Fruit fly (Drosophila melanogaster) whole organism, embryonic: ENCODE data around the gene mRpL4.

Source experiments
- Adf1 ChIP-seq: fragments of 200-800 bp; sonication (Bioruptor generic); IDR thresholded peaks from 2 replicates; pipeline ENCODE4 v1.3.6; 2022; ENCODE audit warnings: missing biosample characterization, missing genetic modification characterization
- Asciz ChIP-seq: fragments of 200-800 bp; sonication (Bioruptor generic); optimal IDR thresholded peaks from 2 replicates; lab custom pipeline; 2017; ENCODE audit warnings: missing biosample characterization, mild to moderate bottlenecking, missing genetic modification characterization, missing genetic modification reagents
- CG10209 ChIP-seq: fragments of 200-800 bp; sonication (Bioruptor generic); optimal IDR thresholded peaks from 3 replicates; lab custom pipeline; 2017; ENCODE audit warnings: missing biosample characterization, mild to moderate bottlenecking, missing genetic modification characterization, missing genetic modification reagents
- CG10979 ChIP-seq: fragments of 200-800 bp; sonication (Bioruptor generic); optimal IDR thresholded peaks from 2 replicates; lab custom pipeline; 2018; ENCODE audit warnings: missing biosample characterization, mild to moderate bottlenecking, missing genetic modification characterization, moderate library complexity
- CG12299 ChIP-seq: fragments of 200-800 bp; sonication (Bioruptor generic); optimal IDR thresholded peaks from 2 replicates; lab custom pipeline; 2018; ENCODE audit warnings: missing biosample characterization, mild to moderate bottlenecking, missing genetic modification characterization
- CG13296 ChIP-seq: fragments of 200-800 bp; sonication (Bioruptor generic); optimal IDR thresholded peaks from 3 replicates; lab custom pipeline; 2018; ENCODE audit warnings: missing biosample characterization, mild to moderate bottlenecking, missing genetic modification characterization
- CG13424 ChIP-seq: fragments of 200-800 bp; sonication (Bioruptor generic); optimal IDR thresholded peaks from 2 replicates; lab custom pipeline; 2019; ENCODE audit warnings: missing biosample characterization, mild to moderate bottlenecking, missing genetic modification characterization, moderate library complexity
- CG14710 ChIP-seq: fragments of 200-800 bp; sonication (Bioruptor generic); optimal IDR thresholded peaks from 3 replicates; lab custom pipeline; 2019; ENCODE audit warnings: missing biosample characterization, mild to moderate bottlenecking, missing genetic modification characterization, moderate library complexity
- CG15514 ChIP-seq: fragments of 200-800 bp; sonication (Bioruptor generic); optimal IDR thresholded peaks from 3 replicates; lab custom pipeline; 2017; ENCODE audit warnings: missing biosample characterization, missing genetic modification characterization, mild to moderate bottlenecking, moderate library complexity, missing genetic modification reagents
- CG1792 ChIP-seq: fragments of 200-800 bp; sonication (Bioruptor generic); optimal IDR thresholded peaks from 2 replicates; lab custom pipeline; 2016; ENCODE audit warnings: missing biosample characterization, missing genetic modification characterization
- CG18262 ChIP-seq: fragments of 200-800 bp; optimal IDR thresholded peaks from 3 replicates; lab custom pipeline; 2019; ENCODE audit warnings: missing biosample characterization, mild to moderate bottlenecking, missing genetic modification characterization, moderate library complexity
- CG18619 ChIP-seq: fragments of 200-800 bp; sonication (Bioruptor generic); optimal IDR thresholded peaks from 3 replicates; lab custom pipeline; 2017; ENCODE audit warnings: missing biosample characterization, mild to moderate bottlenecking, missing genetic modification characterization
- CG34376 ChIP-seq: fragments of 200-800 bp; sonication (Bioruptor generic); optimal IDR thresholded peaks from 2 replicates; lab custom pipeline; 2018; ENCODE audit warnings: missing biosample characterization, mild to moderate bottlenecking, missing genetic modification characterization
- CG3995 ChIP-seq: fragments of 200-800 bp; sonication (Bioruptor generic); optimal IDR thresholded peaks from 3 replicates; lab custom pipeline; 2016; ENCODE audit warnings: missing biosample characterization, missing genetic modification characterization
- CG5180 ChIP-seq: fragments of 200-800 bp; sonication (Bioruptor generic); optimal IDR thresholded peaks from 3 replicates; lab custom pipeline; 2017; ENCODE audit warnings: missing biosample characterization, missing genetic modification characterization, mild to moderate bottlenecking, moderate library complexity, missing genetic modification reagents
- CG6654 ChIP-seq: fragments of 200-800 bp; sonication (Bioruptor generic); optimal IDR thresholded peaks from 2 replicates; lab custom pipeline; 2017; ENCODE audit warnings: missing biosample characterization, mild to moderate bottlenecking, missing genetic modification characterization
- CG7372 ChIP-seq: fragments of 200-800 bp; sonication (Bioruptor generic); IDR thresholded peaks from 2 replicates; pipeline ENCODE4 v1.3.6; 2022; ENCODE audit warnings: missing biosample characterization, missing genetic modification characterization
- CG7839 ChIP-seq: fragments of 200-800 bp; sonication (Bioruptor generic); optimal IDR thresholded peaks from 3 replicates; lab custom pipeline; 2018; ENCODE audit warnings: missing biosample characterization, mild to moderate bottlenecking, missing genetic modification characterization, moderate library complexity
- CG8290 ChIP-seq, 3 experiments: fragments of 200-800 bp; sonication (Bioruptor generic); optimal IDR thresholded peaks; 2 replicates each; lab custom pipeline; 2016 to 2019; ENCODE audit warnings: missing biosample characterization in 3 of 3, missing genetic modification characterization in 3 of 3, mild to moderate bottlenecking in 2 of 3, moderate library complexity in 1 of 3
- CG8765 ChIP-seq: fragments of 200-800 bp; sonication (Bioruptor generic); IDR thresholded peaks from 2 replicates; pipeline ENCODE4 v1.3.6; 2022; ENCODE audit warnings: missing biosample characterization, missing genetic modification characterization
- CG8924 ChIP-seq: fragments of 200-800 bp; optimal IDR thresholded peaks from 3 replicates; lab custom pipeline; 2019; ENCODE audit warnings: missing biosample characterization, mild to moderate bottlenecking, missing genetic modification characterization, moderate library complexity
- Chrac-16 ChIP-seq: fragments of 200-800 bp; sonication (Bioruptor generic); optimal IDR thresholded peaks from 3 replicates; lab custom pipeline; 2016; ENCODE audit warnings: missing biosample characterization, missing genetic modification characterization
- D19B ChIP-seq: fragments of 200-800 bp; sonication (Bioruptor generic); optimal IDR thresholded peaks from 2 replicates; lab custom pipeline; 2017; ENCODE audit warnings: missing biosample characterization, mild to moderate bottlenecking, missing genetic modification characterization
- Dll ChIP-seq: fragments of 200-800 bp; sonication (Bioruptor generic); IDR thresholded peaks from 4 replicates; pipeline ENCODE4 v1.3.6; 2022; ENCODE audit warnings: missing biosample characterization, missing genetic modification characterization; ENCODE audit not compliant: partially characterized antibody
- Fer3 ChIP-seq: fragments of 200-800 bp; sonication (Bioruptor generic); optimal IDR thresholded peaks from 2 replicates; lab custom pipeline; 2018; ENCODE audit warnings: missing biosample characterization, mild to moderate bottlenecking, missing genetic modification characterization, moderate library complexity
- H15 ChIP-seq: fragments of 200-800 bp; sonication (Bioruptor generic); IDR thresholded peaks from 3 replicates; pipeline ENCODE4 v1.3.6; 2022; ENCODE audit warnings: missing biosample characterization, missing genetic modification characterization
- HLH54F ChIP-seq: fragments of 200-800 bp; sonication (Bioruptor generic); optimal IDR thresholded peaks from 3 replicates; lab custom pipeline; 2016; ENCODE audit warnings: missing biosample characterization, missing genetic modification characterization
- Hr3 ChIP-seq: fragments of 200-800 bp; sonication (Bioruptor generic); optimal IDR thresholded peaks from 3 replicates; lab custom pipeline; 2016; ENCODE audit warnings: missing biosample characterization, missing genetic modification characterization
- Hr78 ChIP-seq, 2 experiments: fragments of 200-800 bp in 1 of 2; fragments of >200 bp in 1 of 2; sonication (Bioruptor generic) in 1 of 2; optimal IDR thresholded peaks; 2 replicates each; lab custom pipeline; 2017 to 2019; ENCODE audit warnings: missing biosample characterization in 2 of 2, missing genetic modification characterization in 2 of 2, mild to moderate bottlenecking in 1 of 2, moderate library complexity in 1 of 2
- MBD-R2 ChIP-seq: fragments of 200-800 bp; sonication (Bioruptor generic); IDR thresholded peaks from 2 replicates; pipeline ENCODE4 v1.3.6; 2022; ENCODE audit warnings: missing biosample characterization, missing genetic modification characterization
- Max ChIP-seq: fragments of 200-800 bp; sonication (Bioruptor generic); optimal IDR thresholded peaks from 2 replicates; lab custom pipeline; 2016; ENCODE audit warnings: missing biosample characterization, mild to moderate bottlenecking, missing genetic modification characterization
- Nf-YC ChIP-seq: fragments of 200-800 bp; optimal IDR thresholded peaks from 3 replicates; lab custom pipeline; 2019; ENCODE audit warnings: missing biosample characterization, mild to moderate bottlenecking, missing genetic modification characterization, moderate library complexity
- PHDP ChIP-seq: fragments of 200-800 bp; sonication (Bioruptor generic); optimal IDR thresholded peaks from 3 replicates; lab custom pipeline; 2018; ENCODE audit warnings: missing biosample characterization, mild to moderate bottlenecking, missing genetic modification characterization, moderate library complexity
- Sry-δ ChIP-seq: fragments of 200-800 bp; sonication (Bioruptor generic); optimal IDR thresholded peaks from 2 replicates; lab custom pipeline; 2016; ENCODE audit warnings: missing biosample characterization, missing genetic modification characterization
- ara ChIP-seq: fragments of 200-800 bp; sonication (Bioruptor generic); IDR thresholded peaks from 2 replicates; pipeline ENCODE4 v1.3.6; 2022; ENCODE audit warnings: missing biosample characterization, missing genetic modification characterization
- dysf ChIP-seq: fragments of 200-800 bp; sonication (Bioruptor generic); IDR thresholded peaks from 3 replicates; pipeline ENCODE4 v1.3.6; 2022; ENCODE audit warnings: missing biosample characterization, missing genetic modification characterization
- fd96Cb ChIP-seq: fragments of 200-800 bp; sonication (Bioruptor generic); optimal IDR thresholded peaks from 2 replicates; lab custom pipeline; 2018; ENCODE audit warnings: missing biosample characterization, mild to moderate bottlenecking, missing genetic modification characterization, moderate library complexity
- fu2 ChIP-seq: fragments of 200-800 bp; sonication (Bioruptor generic); optimal IDR thresholded peaks from 2 replicates; lab custom pipeline; 2016; ENCODE audit warnings: missing biosample characterization, missing genetic modification characterization
- gcm ChIP-seq: fragments of 200-800 bp; sonication (Bioruptor generic); optimal IDR thresholded peaks from 2 replicates; lab custom pipeline; 2019; ENCODE audit warnings: missing biosample characterization, mild to moderate bottlenecking, missing genetic modification characterization, moderate library complexity
- gfzf ChIP-seq: fragments of 200-800 bp; sonication (Bioruptor generic); optimal IDR thresholded peaks from 2 replicates; lab custom pipeline; 2016; ENCODE audit warnings: missing biosample characterization, mild to moderate bottlenecking, missing genetic modification characterization, moderate library complexity
- her ChIP-seq: fragments of 200-800 bp; sonication (Bioruptor generic); optimal IDR thresholded peaks from 2 replicates; lab custom pipeline; 2016; ENCODE audit warnings: missing biosample characterization, missing genetic modification characterization
- jigr1 ChIP-seq: fragments of 200-800 bp; sonication (Bioruptor generic); IDR thresholded peaks from 3 replicates; pipeline ENCODE4 v1.3.6; 2022; ENCODE audit warnings: missing biosample characterization, missing genetic modification characterization
- kay ChIP-seq: fragments of 200-800 bp; sonication (Bioruptor generic); optimal IDR thresholded peaks from 2 replicates; lab custom pipeline; 2016; ENCODE audit warnings: missing biosample characterization, missing genetic modification characterization
- knrl ChIP-seq: fragments of 200-800 bp; sonication (Bioruptor generic); IDR thresholded peaks from 3 replicates; pipeline ENCODE4 v1.3.6; 2022; ENCODE audit warnings: missing biosample characterization, missing genetic modification characterization; ENCODE audit not compliant: partially characterized antibody
- nmo ChIP-seq: fragments of 200-800 bp; sonication (Bioruptor generic); optimal IDR thresholded peaks from 2 replicates; lab custom pipeline; 2018; ENCODE audit warnings: missing biosample characterization, mild to moderate bottlenecking, missing genetic modification characterization, moderate library complexity
- psq ChIP-seq: fragments of 200-800 bp; sonication (Bioruptor generic); optimal IDR thresholded peaks from 2 replicates; lab custom pipeline; 2017; ENCODE audit warnings: missing biosample characterization, missing genetic modification characterization
- pum ChIP-seq: fragments of 200-800 bp; sonication (Bioruptor generic); optimal IDR thresholded peaks from 2 replicates; lab custom pipeline; 2016; ENCODE audit warnings: missing biosample characterization, missing genetic modification characterization
- seq ChIP-seq: fragments of 200-800 bp; sonication (Bioruptor generic); IDR thresholded peaks from 2 replicates; pipeline ENCODE4 v1.3.6; 2022; ENCODE audit warnings: missing biosample characterization, missing genetic modification characterization
- vvl ChIP-seq: fragments of 200-800 bp; sonication (Bioruptor generic); IDR thresholded peaks from 2 replicates; pipeline ENCODE4 v1.3.6; 2022; ENCODE audit warnings: missing biosample characterization, missing genetic modification characterization

Gene mRpL4

dm6 chr2L:16302773-16303279 lies 26.1 kb downstream of the mRpL4 start, which contains the start of gene GMF (continued):
- TF ChIP-seq CG5180 (no peak), CG13424 (peak; percentile 25), CG34376 (no peak), kay (GFP tag; lab: Kevin White, UChicago) (peak; percentile 79), CG8290 (GFP tag; optimal IDR thresholded peaks at IDR 0.05; lab: Kevin White, UChicago) (peak; percentile 41), CG8290 (tag; optimal IDR thresholded peaks at IDR 0.05; lab: Kevin White, UChicago) (no peak), vvl (GFP tag; lab: Robert Waterston, UW) (peak; percentile 49; the same call in 1 of the 2 replicates), CG18262 (tag; lab: Kevin White, UChicago) (peak; percentile 60), H15 (GFP tag; lab: Robert Waterston, UW) (no peak), Fer3 (peak; percentile 20), Sry-δ (GFP tag; lab: Kevin White, UChicago) (peak; percentile 61), CG12299 (tag; lab: Kevin White, UChicago) (peak; percentile 54), HLH54F (GFP tag; lab: Kevin White, UChicago) (peak; percentile 7), fd96Cb (tag; lab: Kevin White, UChicago) (peak; percentile 33), CG8924 (peak; percentile 62), CG1792 (GFP tag; lab: Kevin White, UChicago) (no peak), dysf (no peak), D19B (GFP tag; lab: Kevin White, UChicago) (peak; percentile 73), CG3995 (GFP tag; lab: Kevin White, UChicago) (peak; percentile 53), PHDP (tag; lab: Kevin White, UChicago) (peak; percentile 6), CG8765 (GFP tag; lab: Robert Waterston, UW) (no peak), her (GFP tag; lab: Kevin White, UChicago) (no peak), jigr1 (GFP tag; lab: Robert Waterston, UW) (peak; percentile 67; the same call in 1 of the 3 replicates), gfzf (GFP tag; lab: Kevin White, UChicago) (peak; percentile 78), CG6654 (GFP tag; lab: Kevin White, UChicago) (no peak), Max (GFP tag; lab: Kevin White, UChicago) (peak; percentile 46), Dll (peak; percentile 66), CG7372 (GFP tag; lab: Robert Waterston, UW) (no peak), ara (GFP tag; lab: Robert Waterston, UW) (no peak), fu2 (GFP tag; lab: Kevin White, UChicago) (no peak), pum (GFP tag; lab: Kevin White, UChicago) (no peak), Hr78 (GFP tag; optimal IDR thresholded peaks at IDR 0.05; lab: Kevin White, UChicago) (no peak), knrl (GFP tag; lab: Robert Waterston, UW) (peak; percentile 46; the same call in 2 of the 3 replicates), CG13296 (GFP tag; lab: Kevin White, UChicago) (peak; percentile 22), CG18619 (GFP tag; lab: Kevin White, UChicago) (peak; percentile 8), Adf1 (peak; percentile 26; the same call in 1 of the 2 replicates), CG7839 (tag; lab: Kevin White, UChicago) (no peak), gcm (GFP tag; lab: Kevin White, UChicago) (peak; percentile 1), Asciz (GFP tag; lab: Kevin White, UChicago) (peak; percentile 26), CG14710 (tag; lab: Kevin White, UChicago) (peak; percentile 86), MBD-R2 (GFP tag; lab: Robert Waterston, UW) (peak; percentile 65), nmo (GFP tag; lab: Kevin White, UChicago) (peak; percentile 75), Chrac-16 (GFP tag; lab: Kevin White, UChicago) (peak; percentile 42), CG10209 (GFP tag; lab: Kevin White, UChicago) (peak; percentile 10), CG15514 (GFP tag; lab: Kevin White, UChicago) (peak; percentile 47), CG10979 (tag; lab: Kevin White, UChicago) (peak; percentile 63), Nf-YC (tag; lab: Kevin White, UChicago) (peak; percentile 45), psq (GFP tag; lab: Kevin White, UChicago) (no peak), seq (GFP tag; lab: Robert Waterston, UW) (no peak), Hr3 (GFP tag; lab: Kevin White, UChicago) (peak; percentile 37)
